Fruit fly (Drosophila melanogaster): ENCODE results near the gene by.
A peak's percentile ranks its signal among the peaks of the same experiment; 100 is the strongest.

Gene by

DNA sequence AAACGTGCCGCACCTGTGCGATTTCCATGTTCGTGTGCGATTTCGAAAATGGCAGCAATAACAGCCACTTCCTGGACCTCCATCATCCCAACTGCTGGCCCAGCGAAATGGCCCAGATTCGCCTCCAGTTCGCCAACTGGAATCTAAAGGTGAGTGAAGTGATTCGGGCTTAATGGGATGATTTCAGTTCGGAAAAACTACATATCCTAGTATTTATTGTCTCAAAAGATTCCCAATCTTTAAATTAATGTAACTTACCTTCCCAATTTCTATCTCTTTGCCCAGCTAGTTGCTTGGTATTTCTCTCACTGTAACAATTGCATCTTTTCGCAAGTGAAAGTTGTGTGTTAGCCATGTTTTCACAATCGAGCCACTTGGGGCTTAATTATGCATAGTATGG, 49.2 kb upstream of the by start:
- TF ChIP-seq Doc3 (GFP tag; IDR thresholded peaks at IDR 0.05; ENCODE audit: partially characterized antibody) (no peak), vnd (GFP tag; IDR thresholded peaks at IDR 0.05; ENCODE audit: partially characterized antibody) (no peak), eve (GFP tag; optimal IDR thresholded peaks at IDR 0.05) (no peak), bcd (GFP tag; optimal IDR thresholded peaks at IDR 0.05) (no peak), Gug (GFP tag; IDR thresholded peaks at IDR 0.05) (no peak), pum (GFP tag; optimal IDR thresholded peaks at IDR 0.05) (no peak), prd (optimal IDR thresholded peaks at IDR 0.05) (no peak), prd (GFP tag; IDR thresholded peaks at IDR 0.05) (no peak), Atf-2 (GFP tag; optimal IDR thresholded peaks at IDR 0.05) (no peak), CG30431 (GFP tag; optimal IDR thresholded peaks at IDR 0.05) (no peak), CG11695 (GFP tag; IDR thresholded peaks at IDR 0.05) (no peak), fru (optimal IDR thresholded peaks at IDR 0.05) (no peak)

- TF ChIP-seq CG14710 (tag; optimal IDR thresholded peaks at IDR 0.05), result no peak
- TF ChIP-seq CG5245 (GFP tag; optimal IDR thresholded peaks at IDR 0.05), result no peak
- no peak for TF ChIP-seq mirr (GFP tag; optimal IDR thresholded peaks at IDR 0.05)
- no peak for TF ChIP-seq CG7928 (GFP tag; optimal IDR thresholded peaks at IDR 0.05)
- TF ChIP-seq CG3838 (GFP tag; optimal IDR thresholded peaks at IDR 0.05), result no peak
- peak; percentile 70 for TF ChIP-seq zf30C (GFP tag; optimal IDR thresholded peaks at IDR 0.05)
- TF ChIP-seq CG15514 (GFP tag; optimal IDR thresholded peaks at IDR 0.05), result peak; percentile 48
- no peak for TF ChIP-seq Ets97D (GFP tag; optimal IDR thresholded peaks at IDR 0.05)
- TF ChIP-seq gt (GFP tag; IDR thresholded peaks at IDR 0.05), result no peak
- no peak for TF ChIP-seq Vsx1 (GFP tag; optimal IDR thresholded peaks at IDR 0.05)
- TF ChIP-seq crp (GFP tag; optimal IDR thresholded peaks at IDR 0.05), result peak in 1 of 2 experiments; percentile 75
- peak; percentile 34 for TF ChIP-seq Asciz (GFP tag; optimal IDR thresholded peaks at IDR 0.05)
- 0 out of 2 replicates have a peak, but pooled peaks have one; percentile 31 for TF ChIP-seq MBD-R2 (GFP tag; IDR thresholded peaks at IDR 0.05)
- TF ChIP-seq CG7357 (GFP tag; IDR thresholded peaks at IDR 0.05), result no peak
- peak; percentile 53 for TF ChIP-seq CG12391 (tag; optimal IDR thresholded peaks at IDR 0.05)
- no peak for TF ChIP-seq CTCF (GFP tag; optimal IDR thresholded peaks at IDR 0.05)
- no peak for TF ChIP-seq sisA (GFP tag; IDR thresholded peaks at IDR 0.05)
- no peak for TF ChIP-seq Dfd (GFP tag; optimal IDR thresholded peaks at IDR 0.05)
- no peak for TF ChIP-seq Tbp (GFP tag; optimal IDR thresholded peaks at IDR 0.05)
- peak; percentile 72 for TF ChIP-seq sens (GFP tag)
- peak; percentile 52 for TF ChIP-seq PHDP (tag; optimal IDR thresholded peaks at IDR 0.05)
- TF ChIP-seq CG15601 (tag; optimal IDR thresholded peaks at IDR 0.05), result no peak
- TF ChIP-seq CG8359 (GFP tag; optimal IDR thresholded peaks at IDR 0.05; ENCODE audit: borderline replicate concordance), result no peak
- TF ChIP-seq CG9437 (GFP tag; optimal IDR thresholded peaks at IDR 0.05), result peak; percentile 20
- TF ChIP-seq ab (GFP tag; optimal IDR thresholded peaks at IDR 0.05), result no peak
- no peak for TF ChIP-seq CG4282 (GFP tag; optimal IDR thresholded peaks at IDR 0.05)
- TF ChIP-seq Usf (GFP tag; optimal IDR thresholded peaks at IDR 0.05), result no peak
- TF ChIP-seq gem (tag; optimal IDR thresholded peaks at IDR 0.05), result peak; percentile 62
- TF ChIP-seq CG10654 (GFP tag; optimal IDR thresholded peaks at IDR 0.05), result no peak
- TF ChIP-seq Dip3 (GFP tag; optimal IDR thresholded peaks at IDR 0.05), result no peak
- peak; percentile 7 for TF ChIP-seq Blimp-1 (GFP tag; optimal IDR thresholded peaks at IDR 0.05)
- TF ChIP-seq CG9932 (GFP tag; IDR thresholded peaks at IDR 0.05), result no peak
- TF ChIP-seq gcm2 (GFP tag; optimal IDR thresholded peaks at IDR 0.05), result no peak
- TF ChIP-seq caup (GFP tag; optimal IDR thresholded peaks at IDR 0.05; ENCODE audit: severe bottlenecking), result peak; percentile 6
- no peak for TF ChIP-seq CG4854 (GFP tag; optimal IDR thresholded peaks at IDR 0.05)
- TF ChIP-seq Oli (tag; optimal IDR thresholded peaks at IDR 0.05), result peak; percentile 24
- TF ChIP-seq CG11723 (GFP tag; optimal IDR thresholded peaks at IDR 0.05), result no peak
- peak; percentile 18; the same call in 1 of the 2 replicates for TF ChIP-seq onecut (GFP tag; IDR thresholded peaks at IDR 0.05)
- TF ChIP-seq CG9876 (GFP tag; optimal IDR thresholded peaks at IDR 0.05), result no peak
- no peak for TF ChIP-seq CG17186 (GFP tag; optimal IDR thresholded peaks at IDR 0.05)
These were observed 48.3 kb upstream of the by start, which contains the start of gene CG8301 for dm6 chr3R:9581089-9581520. TSS of gene CG8301 (plus strand) at chr3R:9581306.
